Fruit fly (Drosophila melanogaster): ENCODE data around the gene FoxP.

DNA sequence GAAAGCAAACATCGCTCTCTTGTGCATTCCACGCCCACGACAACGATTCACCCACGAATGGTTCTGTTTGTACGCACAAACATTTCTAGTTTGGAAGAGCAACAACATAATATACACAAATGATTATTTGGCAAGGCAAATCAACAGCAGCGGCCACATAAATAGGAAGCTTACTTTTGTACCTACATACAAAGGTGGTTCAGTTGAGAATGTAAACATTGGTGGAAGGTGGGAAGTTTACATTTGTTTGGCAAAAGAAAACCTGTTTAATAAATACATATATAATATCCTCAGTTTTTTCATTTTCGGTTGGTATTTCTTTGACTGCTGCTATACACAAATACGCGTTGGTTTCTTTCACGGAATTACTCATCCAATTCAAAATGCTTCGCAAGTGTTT lies 28.1 kb downstream of the FoxP start:
- TF ChIP-seq tj (GFP tag; optimal IDR thresholded peaks at IDR 0.05), result no peak
- TF ChIP-seq CG7101 (tag; optimal IDR thresholded peaks at IDR 0.05), result peak; percentile 52
- peak; percentile 79 for TF ChIP-seq kay (GFP tag; ENCODE audit: borderline replicate concordance)
